Fruit fly (Drosophila melanogaster) whole organism, embryonic: Measurements from ENCODE around the gene CG14668.

Source experiments
- ATbp ChIP-seq: fragments of 200-800 bp; sonication (Bioruptor generic); optimal IDR thresholded peaks from 2 replicates; lab custom pipeline; 2017; ENCODE audit warnings: missing biosample characterization, mild to moderate bottlenecking, missing genetic modification characterization, missing genetic modification reagents
- CG10209 ChIP-seq: fragments of 200-800 bp; sonication (Bioruptor generic); optimal IDR thresholded peaks from 3 replicates; lab custom pipeline; 2017; ENCODE audit warnings: missing biosample characterization, mild to moderate bottlenecking, missing genetic modification characterization, missing genetic modification reagents
- CG12104 ChIP-seq: fragments of 200-800 bp; sonication (Bioruptor generic); optimal IDR thresholded peaks from 3 replicates; lab custom pipeline; 2016; ENCODE audit warnings: missing biosample characterization, missing genetic modification characterization
- CG12942 ChIP-seq: fragments of 200-800 bp; sonication (Bioruptor generic); optimal IDR thresholded peaks from 3 replicates; lab custom pipeline; 2016; ENCODE audit warnings: missing biosample characterization, missing genetic modification characterization
- CG1647 ChIP-seq: fragments of 200-800 bp; sonication (Bioruptor generic); optimal IDR thresholded peaks from 3 replicates; lab custom pipeline; 2016; ENCODE audit warnings: missing biosample characterization, missing genetic modification characterization
- CG16779 ChIP-seq: fragments of 200-800 bp; sonication (Bioruptor generic); IDR thresholded peaks from 2 replicates; pipeline ENCODE4 v1.3.6; 2022; ENCODE audit warnings: missing biosample characterization, missing genetic modification characterization
- CG2678 ChIP-seq: fragments of 200-800 bp; sonication (Bioruptor generic); optimal IDR thresholded peaks from 3 replicates; lab custom pipeline; 2019; ENCODE audit warnings: missing biosample characterization, mild to moderate bottlenecking, missing genetic modification characterization, moderate library complexity
- CG30431 ChIP-seq: fragments of 200-800 bp; sonication (Bioruptor generic); optimal IDR thresholded peaks from 2 replicates; lab custom pipeline; 2017; ENCODE audit warnings: missing biosample characterization, missing genetic modification characterization
- CG3065 ChIP-seq: fragments of 200-800 bp; sonication (Bioruptor generic); optimal IDR thresholded peaks from 2 replicates; lab custom pipeline; 2016; ENCODE audit warnings: missing biosample characterization, missing genetic modification characterization
- CG31365 ChIP-seq: fragments of 200-800 bp; sonication (Bioruptor generic); optimal IDR thresholded peaks from 2 replicates; lab custom pipeline; 2018; ENCODE audit warnings: missing biosample characterization, mild to moderate bottlenecking, missing genetic modification characterization
- CG32532 ChIP-seq: fragments of 200-800 bp; sonication (Bioruptor generic); IDR thresholded peaks from 2 replicates; pipeline ENCODE4 v1.3.6; 2022; ENCODE audit warnings: missing biosample characterization, missing genetic modification characterization
- CG6689 ChIP-seq: fragments of 200-800 bp; sonication (Bioruptor generic); IDR thresholded peaks from 2 replicates; pipeline ENCODE4 v1.3.6; 2022; ENCODE audit warnings: missing biosample characterization, missing genetic modification characterization
- CG8290 ChIP-seq, 3 experiments: fragments of 200-800 bp; sonication (Bioruptor generic); optimal IDR thresholded peaks; 2 replicates each; lab custom pipeline; 2016 to 2019; ENCODE audit warnings: missing biosample characterization in 3 of 3, missing genetic modification characterization in 3 of 3, mild to moderate bottlenecking in 2 of 3, moderate library complexity in 1 of 3
- CG8359 ChIP-seq: fragments of 200-800 bp; sonication (Bioruptor generic); optimal IDR thresholded peaks from 2 replicates; lab custom pipeline; 2017; ENCODE audit warnings: missing biosample characterization, mild to moderate bottlenecking, missing genetic modification characterization, borderline replicate concordance
- CG8388 ChIP-seq: fragments of 200-800 bp; sonication (Bioruptor generic); optimal IDR thresholded peaks from 2 replicates; lab custom pipeline; 2019; ENCODE audit warnings: missing biosample characterization, mild to moderate bottlenecking, missing genetic modification characterization, moderate library complexity
- CG9437 ChIP-seq: fragments of 200-800 bp; sonication (Bioruptor generic); optimal IDR thresholded peaks from 2 replicates; lab custom pipeline; 2018; ENCODE audit warnings: missing biosample characterization, mild to moderate bottlenecking, missing genetic modification characterization
- CG9932 ChIP-seq: fragments of 200-800 bp; sonication (Bioruptor generic); IDR thresholded peaks from 2 replicates; pipeline ENCODE4 v1.3.6; 2022; ENCODE audit warnings: missing biosample characterization, missing genetic modification characterization
- D ChIP-seq, 2 experiments: fragments of 200-800 bp in 1 of 2; fragments of >200 bp in 1 of 2; sonication (Bioruptor generic) in 1 of 2; optimal IDR thresholded peaks; 2 replicates in 1 of 2; 3 replicates in 1 of 2; lab custom pipeline; 2017; ENCODE audit warnings: mild to moderate bottlenecking in 1 of 2, missing biosample characterization in 1 of 2, missing genetic modification characterization in 1 of 2, missing genetic modification reagents in 1 of 2
- Dbx ChIP-seq: fragments of 200-800 bp; sonication (Bioruptor generic); IDR thresholded peaks from 3 replicates; pipeline ENCODE4 v1.3.6; 2022; ENCODE audit warnings: missing biosample characterization, missing genetic modification characterization
- Deaf1 ChIP-seq: fragments of 200-800 bp; optimal IDR thresholded peaks from 3 replicates; lab custom pipeline; 2019; ENCODE audit warnings: missing biosample characterization, mild to moderate bottlenecking, missing genetic modification characterization, moderate library complexity
- Dll ChIP-seq: fragments of 200-800 bp; sonication (Bioruptor generic); IDR thresholded peaks from 4 replicates; pipeline ENCODE4 v1.3.6; 2022; ENCODE audit warnings: missing biosample characterization, missing genetic modification characterization; ENCODE audit not compliant: partially characterized antibody
- Doc3 ChIP-seq: fragments of 200-800 bp; sonication (Bioruptor generic); IDR thresholded peaks from 3 replicates; pipeline ENCODE4 v1.3.6; 2022; ENCODE audit warnings: missing biosample characterization, missing genetic modification characterization; ENCODE audit not compliant: partially characterized antibody
- Ets65A ChIP-seq: fragments of 200-800 bp; sonication (Bioruptor generic); peaks from one replicate; lab custom pipeline; 2016; ENCODE audit warnings: missing biosample characterization, missing genetic modification characterization
- HLH4C ChIP-seq: fragments of 200-800 bp; sonication (Bioruptor generic); IDR thresholded peaks from 3 replicates; pipeline ENCODE4 v1.3.6; 2022; ENCODE audit warnings: missing biosample characterization, missing genetic modification characterization; ENCODE audit not compliant: partially characterized antibody
- Hand ChIP-seq: fragments of 200-800 bp; sonication (Bioruptor generic); optimal IDR thresholded peaks from 2 replicates; lab custom pipeline; 2017; ENCODE audit warnings: mild to moderate bottlenecking, missing biosample characterization, missing genetic modification reagents, missing genetic modification characterization
- HmgZ ChIP-seq: fragments of 200-800 bp; sonication (Bioruptor generic); optimal IDR thresholded peaks from 2 replicates; lab custom pipeline; 2018; ENCODE audit warnings: missing biosample characterization, mild to moderate bottlenecking, missing genetic modification characterization
- Kr ChIP-seq: fragments of 200-800 bp; sonication (Bioruptor generic); optimal IDR thresholded peaks from 2 replicates; lab custom pipeline; 2017; ENCODE audit warnings: missing biosample characterization, mild to moderate bottlenecking, missing genetic modification characterization
- Lhr ChIP-seq: fragments of 200-800 bp; sonication (Bioruptor generic); optimal IDR thresholded peaks from 3 replicates; lab custom pipeline; 2017; ENCODE audit warnings: mild to moderate bottlenecking, missing biosample characterization, missing genetic modification reagents, missing genetic modification characterization
- Med ChIP-seq: fragments of 200-800 bp; sonication (Bioruptor generic); peaks from one replicate; lab custom pipeline; 2016; ENCODE audit warnings: missing biosample characterization, missing genetic modification characterization, mild to moderate bottlenecking, inconsistent platforms, moderate library complexity
- NC2α ChIP-seq: fragments of 200-800 bp; sonication (Bioruptor generic); optimal IDR thresholded peaks from 2 replicates; lab custom pipeline; 2016; ENCODE audit warnings: missing biosample characterization, missing genetic modification characterization
- Nf-YC ChIP-seq: fragments of 200-800 bp; optimal IDR thresholded peaks from 3 replicates; lab custom pipeline; 2019; ENCODE audit warnings: missing biosample characterization, mild to moderate bottlenecking, missing genetic modification characterization, moderate library complexity
- Oaz ChIP-seq: fragments of 200-800 bp; sonication (Bioruptor generic); IDR thresholded peaks from 2 replicates; pipeline ENCODE4 v1.3.6; 2022; ENCODE audit warnings: missing biosample characterization, missing genetic modification characterization
- Ptx1 ChIP-seq: fragments of 200-800 bp; sonication (Bioruptor generic); IDR thresholded peaks from 2 replicates; pipeline ENCODE4 v1.3.6; 2022; ENCODE audit warnings: missing biosample characterization, missing genetic modification characterization
- Trl ChIP-seq, 3 experiments: fragments of >200 bp in 2 of 3; fragments of 200-800 bp in 1 of 3; sonication (Bioruptor generic) in 1 of 3; optimal IDR thresholded peaks; 2 replicates in 1 of 3; 3 replicates in 2 of 3; lab custom pipeline; 2016 to 2017; ENCODE audit warnings: missing biosample characterization in 1 of 3, missing genetic modification characterization in 1 of 3
- Usf ChIP-seq: fragments of 200-800 bp; sonication (Bioruptor generic); optimal IDR thresholded peaks from 2 replicates; lab custom pipeline; 2017; ENCODE audit warnings: missing genotype, missing biosample characterization, missing genetic modification characterization
- eve ChIP-seq, 2 experiments: fragments of >200 bp; optimal IDR thresholded peaks; 2 replicates each; lab custom pipeline; 2017; ENCODE audit warnings: missing biosample characterization in 2 of 2, missing genetic modification characterization in 2 of 2
- ken ChIP-seq: fragments of 200-800 bp; sonication (Bioruptor generic); IDR thresholded peaks from 3 replicates; pipeline ENCODE4 v1.3.6; 2022; ENCODE audit warnings: missing biosample characterization, missing genetic modification characterization
- klu ChIP-seq: fragments of 200-800 bp; sonication (Bioruptor generic); IDR thresholded peaks from 2 replicates; pipeline ENCODE4 v1.3.6; 2022; ENCODE audit warnings: missing biosample characterization, missing genetic modification characterization
- knrl ChIP-seq: fragments of 200-800 bp; sonication (Bioruptor generic); IDR thresholded peaks from 3 replicates; pipeline ENCODE4 v1.3.6; 2022; ENCODE audit warnings: missing biosample characterization, missing genetic modification characterization; ENCODE audit not compliant: partially characterized antibody
- lab ChIP-seq: fragments of 200-800 bp; sonication (Bioruptor generic); optimal IDR thresholded peaks from 3 replicates; lab custom pipeline; 2017; ENCODE audit warnings: missing biosample characterization, missing genetic modification characterization, mild to moderate bottlenecking, moderate library complexity, missing genetic modification reagents
- ranshi ChIP-seq: fragments of 200-800 bp; sonication (Bioruptor generic); IDR thresholded peaks from 2 replicates; pipeline ENCODE4 v1.3.6; 2022; ENCODE audit warnings: missing biosample characterization, missing genetic modification characterization
- tin ChIP-seq: fragments of 200-800 bp; sonication (Bioruptor generic); optimal IDR thresholded peaks from 3 replicates; lab custom pipeline; 2016; ENCODE audit warnings: missing biosample characterization, missing genetic modification characterization
- trem ChIP-seq: fragments of 200-800 bp; optimal IDR thresholded peaks from 3 replicates; lab custom pipeline; 2019; ENCODE audit warnings: missing biosample characterization, mild to moderate bottlenecking, missing genetic modification characterization, moderate library complexity
- twi ChIP-seq: fragments of 200-800 bp; optimal IDR thresholded peaks from 2 replicates; lab custom pipeline; 2019; ENCODE audit warnings: missing biosample characterization, mild to moderate bottlenecking, missing genetic modification characterization, moderate library complexity
- yki ChIP-seq: fragments of >200 bp; optimal IDR thresholded peaks from 3 replicates; lab custom pipeline; 2018

CG14668 gene

dm6 chr3R:5422123-5422522, 34.7 kb upstream of the CG14668 start (continued):
- TF ChIP-seq CG9932 (no peak), Ptx1 (peak; percentile 28; the same call in 1 of the 2 replicates)

- TF ChIP-seq ATbp (GFP tag; lab: Kevin White, UChicago): no peak
- no peak for TF ChIP-seq HmgZ (tag; lab: Kevin White, UChicago)
- peak; percentile 69 for TF ChIP-seq Med (GFP tag; lab: Kevin White, UChicago)
- no peak for TF ChIP-seq knrl
- TF ChIP-seq CG1647 (GFP tag; lab: Kevin White, UChicago): no peak
- TF ChIP-seq CG3065 (GFP tag; lab: Kevin White, UChicago): no peak
- no peak for TF ChIP-seq Lhr
- no peak for TF ChIP-seq Hand (GFP tag; lab: Kevin White, UChicago)
These were observed 33.0 kb upstream of the CG14668 start for dm6 chr3R:5420454-5420853.

- 0 out of 3 replicates have a peak, but pooled peaks have one; percentile 15 for TF ChIP-seq Dbx (GFP tag; lab: Robert Waterston, UW)
- TF ChIP-seq twi: no peak
- peak; percentile 57 for TF ChIP-seq Ets65A (GFP tag; lab: Kevin White, UChicago)
- peak; percentile 65; the same call in 1 of the 2 replicates for TF ChIP-seq CG16779 (GFP tag; lab: Robert Waterston, UW)
- no peak for TF ChIP-seq CG12942 (GFP tag; lab: Kevin White, UChicago)
- TF ChIP-seq CG8359 (GFP tag; lab: Kevin White, UChicago): no peak
- no peak for TF ChIP-seq HLH4C (GFP tag; lab: Robert Waterston, UW)
- no peak for TF ChIP-seq lab
- no peak for TF ChIP-seq Oaz (GFP tag; lab: Robert Waterston, UW)
- TF ChIP-seq Kr (GFP tag; lab: Kevin White, UChicago): no peak
- TF ChIP-seq Dll (GFP tag; lab: Robert Waterston, UW): no peak
- no peak for TF ChIP-seq CG12104 (GFP tag; lab: Kevin White, UChicago)
- no peak for TF ChIP-seq CG30431
- no peak for TF ChIP-seq CG31365 (tag; lab: Kevin White, UChicago)
- no peak for TF ChIP-seq eve (GFP tag; optimal IDR thresholded peaks at IDR 0.05; lab: Kevin White, UChicago)
- peak; percentile 6 for TF ChIP-seq yki (lab: Kevin White, UChicago)
- peak; percentile 48 for TF ChIP-seq Deaf1 (tag; lab: Kevin White, UChicago)
- TF ChIP-seq Doc3 (GFP tag; lab: Robert Waterston, UW): peak; percentile 22; the same call in 1 of the 3 replicates
- TF ChIP-seq CG8388 (GFP tag; lab: Kevin White, UChicago): no peak
- TF ChIP-seq Trl (optimal IDR thresholded peaks at IDR 0.05; lab: Kevin White, UChicago): peak; percentile 54 to 60
- no peak for TF ChIP-seq Trl (GFP tag; optimal IDR thresholded peaks at IDR 0.05; lab: Kevin White, UChicago)
- TF ChIP-seq Usf (GFP tag; lab: Kevin White, UChicago): no peak
- no peak for TF ChIP-seq tin (GFP tag; lab: Kevin White, UChicago)
These were observed 26.8 kb upstream of the CG14668 start, which contains the start of gene CG14669 for dm6 chr3R:5414147-5414748. Gene CG14669, plus strand, starts transcription at chr3R:5414527.

- TF ChIP-seq D (optimal IDR thresholded peaks at IDR 0.05; lab: Kevin White, UChicago) (no peak), D (GFP tag; optimal IDR thresholded peaks at IDR 0.05; lab: Kevin White, UChicago) (peak; percentile 44), Nf-YC (peak; percentile 45), CG9437 (GFP tag; lab: Kevin White, UChicago) (peak; percentile 26), CG6689 (GFP tag; lab: Robert Waterston, UW) (no peak), ken (GFP tag; lab: Robert Waterston, UW) (0 out of 3 replicates have a peak, but pooled peaks have one; percentile 37), CG2678 (tag; lab: Kevin White, UChicago) (peak; percentile 78), CG10209 (peak; percentile 56), trem (tag; lab: Kevin White, UChicago) (peak; percentile 12), CG8290 (GFP tag; optimal IDR thresholded peaks at IDR 0.05; lab: Kevin White, UChicago) (no peak), CG8290 (tag; optimal IDR thresholded peaks at IDR 0.05; lab: Kevin White, UChicago) (no peak), NC2α (GFP tag; lab: Kevin White, UChicago) (no peak), CG32532 (0 out of 2 replicates have a peak, but pooled peaks have one; percentile 24), klu (GFP tag; lab: Robert Waterston, UW) (no peak), ranshi (GFP tag; lab: Robert Waterston, UW) (peak; percentile 10; the same call in 1 of the 2 replicates)
These were observed 25.5 kb upstream of the CG14668 start for dm6 chr3R:5412987-5413386.
